Worm (Caenorhabditis elegans): Measurements from ENCODE around the gene K03A11.4.

- no peak for TF ChIP-seq dao-5 (tag; optimal IDR thresholded peaks at IDR 0.05)
- no peak for TF ChIP-seq him-1 (tag; optimal IDR thresholded peaks at IDR 0.05)
- no peak for TF ChIP-seq W03F9.2 (tag; optimal IDR thresholded peaks at IDR 0.05)
Measured at ce11 chrX:13119900-13120299, 41.9 kb downstream of the K03A11.4 start.

Measured in whole organism, L4/young adult.